Worm (Caenorhabditis elegans): ENCODE results near the gene Y50D4C.12.

DNA sequence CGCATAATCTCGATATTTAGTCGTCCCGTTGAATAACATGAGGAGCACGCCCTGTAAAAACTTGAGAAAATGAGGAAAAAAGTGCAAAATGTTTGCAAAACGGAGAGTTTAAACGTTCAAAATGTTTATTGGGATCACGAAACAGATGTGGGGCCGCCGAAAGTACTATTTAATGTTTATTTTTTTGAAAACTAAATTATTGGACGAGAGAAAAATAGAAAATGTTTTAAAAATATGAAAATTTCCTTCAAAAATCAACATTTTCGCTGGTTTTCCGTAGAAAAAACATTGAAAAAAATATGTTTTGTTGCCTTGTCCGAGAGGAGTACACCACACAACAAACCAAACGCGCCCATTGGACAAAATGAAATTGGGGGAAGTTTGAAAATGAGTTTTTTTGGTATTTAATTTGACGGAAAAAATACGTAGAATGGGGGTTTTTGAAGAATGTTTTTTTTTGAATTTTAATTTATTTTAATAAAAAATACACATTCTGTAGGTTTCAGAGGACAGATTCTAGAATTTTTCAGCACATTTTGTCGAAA lies 17.6 kb upstream of the Y50D4C.12 start, which contains the start of gene sqv-6:
- TF ChIP-seq D2030.7 (GFP tag; IDR thresholded peaks at IDR 0.05) (no peak), unc-62 (GFP tag; optimal IDR thresholded peaks at IDR 0.05) (no peak), F23B12.7 (tag; optimal IDR thresholded peaks at IDR 0.05; ENCODE audit: insufficient read depth) (no peak), athp-1 (tag; optimal IDR thresholded peaks at IDR 0.05) (no peak), hrde-1 (tag; optimal IDR thresholded peaks at IDR 0.05; ENCODE audit: borderline replicate concordance) (no peak), egl-44 (GFP tag; IDR thresholded peaks at IDR 0.05) (no peak), snpc-1.1 (tag; optimal IDR thresholded peaks at IDR 0.05; ENCODE audit: insufficient read depth) (no peak), F39B2.1 (GFP tag; IDR thresholded peaks at IDR 0.05) (no peak), pha-4 (tag; optimal IDR thresholded peaks at IDR 0.05) (no peak), snpc-4 (GFP tag; optimal IDR thresholded peaks at IDR 0.05) (no peak), snpc-4 (tag; optimal IDR thresholded peaks at IDR 0.05) (no peak), nfya-2 (GFP tag; IDR thresholded peaks at IDR 0.05) (no peak), nfya-1 (tag; optimal IDR thresholded peaks at IDR 0.05; ENCODE audit: borderline replicate concordance, insufficient read depth) (no peak)
